Worm (Caenorhabditis elegans) whole organism, L4 larva: ENCODE measurements around the gene R05G6.5.

ENCODE experiments used
- nhr-10 ChIP-seq: fragments of 150-350 bp; optimal IDR thresholded peaks from 2 replicates; lab custom pipeline; 2014; ENCODE audit warnings: missing biosample characterization, missing genetic modification characterization
- unc-39 ChIP-seq: sonication (generic microtip); optimal IDR thresholded peaks from 2 replicates; lab custom pipeline; 2017; ENCODE audit warnings: missing biosample characterization, missing genetic modification characterization
- unc-62 ChIP-seq, 3 experiments: fragments of 150-350 bp in 1 of 3; sonication (generic microtip); optimal IDR thresholded peaks in 2 of 3; peaks in 1 of 3; 1 replicate in 1 of 3; 2 replicates in 2 of 3; lab custom pipeline; 2014 to 2017; ENCODE audit warnings: missing biosample characterization in 3 of 3, missing genetic modification characterization in 3 of 3, missing genetic modification reagents in 3 of 3, missing genotype in 1 of 3
- ztf-11 ChIP-seq: fragments of 150-350 bp; optimal IDR thresholded peaks from 2 replicates; lab custom pipeline; 2014; ENCODE audit warnings: missing biosample characterization, missing genetic modification characterization

ce11 chrIV:7501337-7501736 lies 6.8 kb upstream of the R05G6.5 start, which contains the start of gene F55G1.15:
- TF ChIP-seq unc-62 (GFP tag; optimal IDR thresholded peaks at IDR 0.05 in 1 of 2; lab: Kevin White, UChicago) (no peak), unc-62 (tag; optimal IDR thresholded peaks at IDR 0.05; lab: Kevin White, UChicago) (no peak), unc-39 (tag; lab: Kevin White, UChicago) (no peak), ztf-11 (tag; lab: Kevin White, UChicago) (no peak), nhr-10 (no peak)
